Worm (Caenorhabditis elegans) whole organism, early embryonic: Measurements from ENCODE around the gene srw-129.

Source experiments
- B0310.2 ChIP-seq: sonication (generic microtip); optimal IDR thresholded peaks from 2 replicates; lab custom pipeline; 2016; ENCODE audit warnings: mild to moderate bottlenecking, missing genetic modification characterization, missing compliant biosample characterization
- F13C5.2 ChIP-seq: sonication (generic microtip); optimal IDR thresholded peaks from 2 replicates; lab custom pipeline; 2017; ENCODE audit warnings: mild to moderate bottlenecking, missing genetic modification characterization, inconsistent platforms, missing compliant biosample characterization
- aly-1 ChIP-seq: sonication (generic microtip); optimal IDR thresholded peaks from 2 replicates; lab custom pipeline; 2016; ENCODE audit warnings: missing genetic modification characterization, missing compliant biosample characterization
- ama-1 ChIP-seq: fragments of 150-350 bp; optimal IDR thresholded peaks from 2 replicates; lab custom pipeline; 2014
- ceh-13 ChIP-seq: fragments of 200-800 bp; sonication (Bioruptor generic); optimal IDR thresholded peaks from 2 replicates; lab custom pipeline; 2018; ENCODE audit warnings: mild to moderate bottlenecking, missing genetic modification characterization, missing compliant biosample characterization
- ceh-36 ChIP-seq: sonication (generic microtip); optimal IDR thresholded peaks from 2 replicates; lab custom pipeline; 2016; ENCODE audit warnings: missing genetic modification characterization, inconsistent platforms, missing compliant biosample characterization
- ets-7 ChIP-seq: sonication (generic microtip); optimal IDR thresholded peaks from 2 replicates; lab custom pipeline; 2016; ENCODE audit warnings: missing genotype, missing genetic modification characterization, missing compliant biosample characterization
- flt-1 ChIP-seq: fragments of 200-800 bp; sonication (Bioruptor generic); IDR thresholded peaks from 2 replicates; pipeline ENCODE4 v1.3.6; 2022; ENCODE audit warnings: missing genetic modification characterization, missing compliant biosample characterization
- hmbx-1 ChIP-seq: sonication (generic microtip); optimal IDR thresholded peaks from 2 replicates; lab custom pipeline; 2016; ENCODE audit warnings: mild to moderate bottlenecking, missing genetic modification characterization, missing compliant biosample characterization
- hmg-4 ChIP-seq: fragments of 200-800 bp; sonication (Bioruptor generic); optimal IDR thresholded peaks from 2 replicates; lab custom pipeline; 2018; ENCODE audit warnings: mild to moderate bottlenecking, missing genetic modification characterization, missing compliant biosample characterization
- hnd-1 ChIP-seq: sonication (generic microtip); optimal IDR thresholded peaks from 2 replicates; lab custom pipeline; 2016; ENCODE audit warnings: missing genetic modification characterization, missing compliant biosample characterization
- pes-1 ChIP-seq: fragments of 200-800 bp; sonication (Bioruptor generic); IDR thresholded peaks from 2 replicates; pipeline ENCODE4 v1.3.6; 2022; ENCODE audit warnings: missing genetic modification reagents, missing genetic modification characterization, missing compliant biosample characterization
- scrt-1 ChIP-seq: fragments of 200-800 bp; sonication (Bioruptor generic); IDR thresholded peaks from 2 replicates; pipeline ENCODE4 v1.3.6; 2022; ENCODE audit warnings: missing genetic modification characterization, missing compliant biosample characterization
- sea-1 ChIP-seq: fragments of 200-800 bp; sonication (Bioruptor generic); conservative IDR thresholded peaks from 2 replicates; pipeline ENCODE4 v1.3.6; 2022; ENCODE audit warnings: missing genetic modification characterization, missing compliant biosample characterization
- tbx-11 ChIP-seq: fragments of 200-800 bp; sonication (Bioruptor generic); IDR thresholded peaks from 2 replicates; pipeline ENCODE4 v1.3.6; 2022; ENCODE audit warnings: missing genetic modification characterization, missing compliant biosample characterization
- tbx-37 ChIP-seq: fragments of 200-800 bp; sonication (Bioruptor generic); conservative IDR thresholded peaks from 2 replicates; pipeline ENCODE4 v1.3.6; 2022; ENCODE audit warnings: missing genetic modification reagents, missing genetic modification characterization, missing compliant biosample characterization
- tra-4 ChIP-seq: sonication (generic microtip); optimal IDR thresholded peaks from 2 replicates; lab custom pipeline; 2017; ENCODE audit warnings: missing genetic modification characterization, missing compliant biosample characterization

srw-129 gene

ce11 chrV:3011394-3011793, 39.6 kb downstream of the srw-129 start, which contains the start of gene srw-135:
TSS of gene srw-135 (minus strand) at chrV:3011494.
- TF ChIP-seq tbx-11 (GFP tag; lab: Robert Waterston, UW): no peak
- no peak for TF ChIP-seq hnd-1 (tag; lab: Kevin White, UChicago)
- no peak for TF ChIP-seq ama-1 (lab: Kevin White, UChicago)
- TF ChIP-seq sea-1 (GFP tag; lab: Robert Waterston, UW): no peak
- no peak for TF ChIP-seq F13C5.2 (tag; lab: Kevin White, UChicago)
- TF ChIP-seq aly-1 (tag; lab: Kevin White, UChicago): no peak
- no peak for TF ChIP-seq hmg-4 (GFP tag; lab: Kevin White, UChicago)
- no peak for TF ChIP-seq ceh-36 (tag; lab: Kevin White, UChicago)
- no peak for TF ChIP-seq flt-1 (GFP tag; lab: Robert Waterston, UW)
- TF ChIP-seq ceh-13: no peak
- no peak for TF ChIP-seq B0310.2 (tag; lab: Kevin White, UChicago)
- no peak for TF ChIP-seq ets-7 (tag; lab: Kevin White, UChicago)
- TF ChIP-seq hmbx-1 (tag; lab: Kevin White, UChicago): no peak

ce11 chrV:3014185-3014584, 42.4 kb downstream of the srw-129 start, which contains the start of gene K12D9.1:
TSS of gene K12D9.1 (plus strand) at chrV:3014485.
- no peak for TF ChIP-seq tra-4 (tag; lab: Kevin White, UChicago)
- TF ChIP-seq scrt-1 (GFP tag; lab: Robert Waterston, UW): no peak
- TF ChIP-seq pes-1 (GFP tag; lab: Robert Waterston, UW): no peak
- no peak for TF ChIP-seq sea-1 (GFP tag; lab: Robert Waterston, UW)
- TF ChIP-seq hmg-4 (GFP tag; lab: Kevin White, UChicago): no peak
- TF ChIP-seq B0310.2 (tag; lab: Kevin White, UChicago): no peak
- no peak for TF ChIP-seq ceh-13
- TF ChIP-seq F13C5.2 (tag; lab: Kevin White, UChicago): no peak
- TF ChIP-seq hnd-1 (tag; lab: Kevin White, UChicago): no peak
- no peak for TF ChIP-seq hmbx-1 (tag; lab: Kevin White, UChicago)
- no peak for TF ChIP-seq flt-1 (GFP tag; lab: Robert Waterston, UW)
- TF ChIP-seq aly-1 (tag; lab: Kevin White, UChicago): no peak

- TF ChIP-seq tbx-11 (GFP tag; lab: Robert Waterston, UW) (no peak), scrt-1 (GFP tag; lab: Robert Waterston, UW) (no peak), ceh-13 (no peak)
Measured at ce11 chrV:3017930-3018329, 46.2 kb downstream of the srw-129 start.

- TF ChIP-seq sea-1 (GFP tag; lab: Robert Waterston, UW) (no peak), hmbx-1 (tag; lab: Kevin White, UChicago) (no peak), ceh-36 (tag; lab: Kevin White, UChicago) (no peak), hnd-1 (tag; lab: Kevin White, UChicago) (no peak), B0310.2 (tag; lab: Kevin White, UChicago) (no peak), tra-4 (tag; lab: Kevin White, UChicago) (no peak), ceh-13 (no peak), tbx-37 (GFP tag; lab: Robert Waterston, UW) (no peak), pes-1 (GFP tag; lab: Robert Waterston, UW) (no peak), tbx-11 (GFP tag; lab: Robert Waterston, UW) (no peak), F13C5.2 (tag; lab: Kevin White, UChicago) (no peak), aly-1 (tag; lab: Kevin White, UChicago) (no peak), flt-1 (GFP tag; lab: Robert Waterston, UW) (no peak)
Measured at ce11 chrV:3021306-3021705, 49.6 kb downstream of the srw-129 start, which contains the start of gene irld-12. TSS of gene irld-12 (minus strand) at chrV:3021406.
